Fruit fly (Drosophila melanogaster) whole organism, pupa: Measurements from ENCODE around the gene dnd.

Experiments
- CG12605 ChIP-seq: fragments of 200-800 bp; sonication (Bioruptor generic); IDR thresholded peaks from 2 replicates; pipeline ENCODE4 v1.3.6; 2022; ENCODE audit warnings: missing biosample characterization, missing genetic modification characterization
- CG14655 ChIP-seq: fragments of 200-800 bp; sonication (Bioruptor generic); optimal IDR thresholded peaks from 3 replicates; lab custom pipeline; 2017; ENCODE audit warnings: mild to moderate bottlenecking, missing biosample characterization, missing genetic modification reagents, missing genetic modification characterization
- CG15710 ChIP-seq: fragments of 200-800 bp; sonication (Bioruptor generic); optimal IDR thresholded peaks from 2 replicates; lab custom pipeline; 2018; ENCODE audit warnings: missing biosample characterization, mild to moderate bottlenecking, missing genetic modification characterization, moderate library complexity
- CG17806 ChIP-seq: fragments of 200-800 bp; sonication (Bioruptor generic); optimal IDR thresholded peaks from 2 replicates; lab custom pipeline; 2018; ENCODE audit warnings: missing biosample characterization, mild to moderate bottlenecking, missing genetic modification characterization, moderate library complexity
- CG4496 ChIP-seq: fragments of 200-800 bp; sonication (Bioruptor generic); IDR thresholded peaks from 3 replicates; pipeline ENCODE4 v1.3.6; 2022; ENCODE audit warnings: missing biosample characterization, missing genetic modification characterization
- CG8159 ChIP-seq: fragments of 200-800 bp; sonication (Bioruptor generic); optimal IDR thresholded peaks from 3 replicates; lab custom pipeline; 2018; ENCODE audit warnings: missing biosample characterization, mild to moderate bottlenecking, missing genetic modification characterization, moderate library complexity
- CG8301 ChIP-seq: fragments of 200-800 bp; sonication (Bioruptor generic); optimal IDR thresholded peaks from 2 replicates; lab custom pipeline; 2018; ENCODE audit warnings: missing biosample characterization, mild to moderate bottlenecking, missing genetic modification characterization
- CG9948 ChIP-seq: fragments of 200-800 bp; sonication (Bioruptor generic); optimal IDR thresholded peaks from 2 replicates; lab custom pipeline; 2018; ENCODE audit warnings: missing biosample characterization, mild to moderate bottlenecking, missing genetic modification characterization, moderate library complexity
- EcR ChIP-seq: fragments of 200-800 bp; sonication (Bioruptor generic); optimal IDR thresholded peaks from 3 replicates; lab custom pipeline; 2019; ENCODE audit warnings: missing biosample characterization, missing genetic modification characterization, mild to moderate bottlenecking, moderate library complexity, missing genetic modification reagents
- Pif1A ChIP-seq: fragments of 200-800 bp; sonication (Bioruptor generic); optimal IDR thresholded peaks from 3 replicates; lab custom pipeline; 2016; ENCODE audit warnings: missing biosample characterization, missing genetic modification characterization
- Pif1B ChIP-seq: fragments of 200-800 bp; sonication (Bioruptor generic); optimal IDR thresholded peaks from 3 replicates; lab custom pipeline; 2016; ENCODE audit warnings: missing biosample characterization, missing genetic modification characterization
- Snoo ChIP-seq: fragments of 200-800 bp; sonication (Bioruptor generic); optimal IDR thresholded peaks from 3 replicates; lab custom pipeline; 2017; ENCODE audit warnings: missing biosample characterization, mild to moderate bottlenecking, missing genetic modification characterization, inconsistent platforms
- rn ChIP-seq: fragments of 200-800 bp; sonication (Bioruptor generic); IDR thresholded peaks from 2 replicates; pipeline ENCODE4 v1.3.6; 2022; ENCODE audit warnings: missing biosample characterization, missing genetic modification characterization

DNA sequence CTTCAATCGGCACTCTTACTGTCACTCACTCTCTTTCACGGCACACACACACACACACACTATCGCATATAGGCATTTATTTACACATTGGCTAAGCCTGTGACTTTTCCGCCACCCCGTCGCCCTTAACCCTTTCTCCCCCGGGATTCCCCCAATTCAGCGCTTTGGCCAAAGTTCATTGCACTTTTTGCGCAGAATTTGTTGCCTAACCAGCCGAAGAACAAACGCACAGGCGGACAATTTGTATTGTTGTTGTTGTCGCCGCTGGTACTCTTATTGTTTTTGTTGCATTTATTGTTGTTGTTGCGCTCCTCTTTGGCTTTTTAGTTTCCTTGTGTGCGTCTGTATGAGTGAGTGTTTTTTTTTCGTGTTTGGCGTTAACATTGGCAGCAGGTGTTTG is 11.6 kb upstream of the dnd start:
- no peak for TF ChIP-seq CG15710 (tag; lab: Kevin White, UChicago)
- no peak for TF ChIP-seq CG12605
- no peak for TF ChIP-seq CG4496
- no peak for TF ChIP-seq Pif1B (GFP tag; lab: Kevin White, UChicago)
- TF ChIP-seq CG17806 = no peak
- TF ChIP-seq CG8301 (tag; lab: Kevin White, UChicago) = no peak
- TF ChIP-seq rn (GFP tag; lab: Robert Waterston, UW) = no peak
- TF ChIP-seq CG8159 = no peak
- peak; percentile 78 for TF ChIP-seq EcR (GFP tag; lab: Kevin White, UChicago)
- no peak for TF ChIP-seq CG9948 (tag; lab: Kevin White, UChicago)
- TF ChIP-seq Snoo = no peak
- TF ChIP-seq Pif1A (GFP tag; lab: Kevin White, UChicago) = no peak
- no peak for TF ChIP-seq CG14655 (GFP tag; lab: Kevin White, UChicago)
